Worm (Caenorhabditis elegans): Measurements from ENCODE around the gene F28E10.4.

Gene F28E10.4

ce11 chrIV:4518111-4518510 lies 49.1 kb downstream of the F28E10.4 start:
- TF ChIP-seq C16A3.4 (tag; optimal IDR thresholded peaks at IDR 0.05): no peak
- TF ChIP-seq blmp-1 (tag; optimal IDR thresholded peaks at IDR 0.05): peak; percentile 98

- TF ChIP-seq lin-39 (tag; optimal IDR thresholded peaks at IDR 0.05): no peak
- TF ChIP-seq blmp-1 (tag; optimal IDR thresholded peaks at IDR 0.05): peak; percentile 34
These were observed 50.2 kb downstream of the F28E10.4 start, which contains the start of gene ZK180.5 for ce11 chrIV:4517066-4517465. ZK180.5 (minus strand) TSS chrIV:4517166.

- TF ChIP-seq ceh-8 (GFP tag; optimal IDR thresholded peaks at IDR 0.05) (peak; percentile 2), hlh-4 (tag; optimal IDR thresholded peaks at IDR 0.05) (no peak)
These were observed 50.8 kb downstream of the F28E10.4 start for ce11 chrIV:4516478-4516877.

Data from whole organism, L1 larva.